Worm (Caenorhabditis elegans) whole organism, late embryonic: ENCODE results near the gene nhr-252.

ENCODE experiments used
- ahr-1 ChIP-seq: sonication (generic microtip); optimal IDR thresholded peaks from 2 replicates; lab custom pipeline; 2016; ENCODE audit warnings: missing genetic modification characterization, missing compliant biosample characterization
- ama-1 ChIP-seq: fragments of 150-350 bp; optimal IDR thresholded peaks from 2 replicates; lab custom pipeline; 2014
- ceh-18 ChIP-seq: sonication (generic microtip); optimal IDR thresholded peaks from 2 replicates; lab custom pipeline; 2016; ENCODE audit warnings: missing genetic modification characterization, missing compliant biosample characterization
- ceh-2 ChIP-seq: sonication (generic microtip); optimal IDR thresholded peaks from 2 replicates; lab custom pipeline; 2016; ENCODE audit warnings: missing genotype, missing genetic modification characterization, missing compliant biosample characterization
- ceh-22 ChIP-seq: sonication (generic microtip); optimal IDR thresholded peaks from 2 replicates; lab custom pipeline; 2017; ENCODE audit warnings: missing biosample characterization, missing genetic modification characterization
- ceh-34 ChIP-seq: sonication (generic microtip); optimal IDR thresholded peaks from 2 replicates; lab custom pipeline; 2016; ENCODE audit warnings: mild to moderate bottlenecking, missing genetic modification characterization, missing compliant biosample characterization
- ceh-6 ChIP-seq: fragments of 200-800 bp; sonication (Bioruptor generic); optimal IDR thresholded peaks from 2 replicates; lab custom pipeline; 2018; ENCODE audit warnings: mild to moderate bottlenecking, missing genetic modification characterization, missing compliant biosample characterization
- che-1 ChIP-seq: sonication (generic microtip); optimal IDR thresholded peaks from 2 replicates; lab custom pipeline; 2016; ENCODE audit warnings: mild to moderate bottlenecking, missing genetic modification characterization, missing compliant biosample characterization
- dmd-4 ChIP-seq: sonication (generic microtip); optimal IDR thresholded peaks from 2 replicates; lab custom pipeline; 2016; ENCODE audit warnings: borderline replicate concordance, missing genetic modification characterization, missing compliant biosample characterization
- dve-1 ChIP-seq: sonication (generic microtip); optimal IDR thresholded peaks from 2 replicates; lab custom pipeline; 2017; ENCODE audit warnings: antibody characterized with exemption, mild to moderate bottlenecking, missing genetic modification characterization, missing compliant biosample characterization
- elt-2 ChIP-seq: sonication (generic microtip); optimal IDR thresholded peaks from 2 replicates; lab custom pipeline; 2016; ENCODE audit warnings: missing genetic modification reagents, missing genetic modification characterization, missing compliant biosample characterization
- eyg-1 ChIP-seq: sonication (generic microtip); optimal IDR thresholded peaks from 2 replicates; lab custom pipeline; 2016; ENCODE audit warnings: missing genotype, missing genetic modification characterization, missing compliant biosample characterization
- fkh-10 ChIP-seq: fragments of 150-350 bp; optimal IDR thresholded peaks from 2 replicates; lab custom pipeline; 2014; ENCODE audit warnings: missing biosample characterization, missing genetic modification reagents, missing genetic modification characterization
- hlh-15 ChIP-seq: sonication (generic microtip); optimal IDR thresholded peaks from 2 replicates; lab custom pipeline; 2016; ENCODE audit warnings: missing genetic modification characterization, missing compliant biosample characterization
- hlh-30 ChIP-seq: sonication (generic microtip); optimal IDR thresholded peaks from 2 replicates; lab custom pipeline; 2017; ENCODE audit warnings: antibody characterized with exemption, missing genetic modification characterization, missing compliant biosample characterization; ENCODE audit not compliant: insufficient read depth
- lin-11 ChIP-seq: fragments of 200-800 bp; sonication (Bioruptor generic); optimal IDR thresholded peaks from 2 replicates; lab custom pipeline; 2018; ENCODE audit warnings: mild to moderate bottlenecking, missing genetic modification characterization, missing compliant biosample characterization
- madf-2 ChIP-seq: sonication (generic microtip); optimal IDR thresholded peaks from 2 replicates; lab custom pipeline; 2017; ENCODE audit warnings: missing genetic modification characterization, missing compliant biosample characterization
- mec-3 ChIP-seq: sonication (generic microtip); optimal IDR thresholded peaks from 2 replicates; lab custom pipeline; 2016; ENCODE audit warnings: borderline replicate concordance, missing genetic modification characterization, missing compliant biosample characterization
- nfya-1 ChIP-seq: sonication (generic microtip); optimal IDR thresholded peaks from 2 replicates; lab custom pipeline; 2017; ENCODE audit warnings: missing genetic modification characterization, mild to moderate bottlenecking, missing compliant biosample characterization, antibody characterized with exemption, moderate library complexity
- nhr-11 ChIP-seq: fragments of 150-350 bp; optimal IDR thresholded peaks from 2 replicates; lab custom pipeline; 2014; ENCODE audit warnings: missing biosample characterization, missing genetic modification characterization
- npax-4 ChIP-seq: sonication (generic microtip); optimal IDR thresholded peaks from 2 replicates; lab custom pipeline; 2016; ENCODE audit warnings: missing genetic modification characterization, missing compliant biosample characterization
- odd-2 ChIP-seq: sonication (generic microtip); optimal IDR thresholded peaks from 2 replicates; lab custom pipeline; 2017; ENCODE audit warnings: antibody characterized with exemption, mild to moderate bottlenecking, missing genetic modification characterization, missing compliant biosample characterization
- pag-3 ChIP-seq: sonication (generic microtip); optimal IDR thresholded peaks from 2 replicates; lab custom pipeline; 2016; ENCODE audit warnings: missing compliant biosample characterization, missing genetic modification characterization, borderline replicate concordance
- pax-1 ChIP-seq: fragments of 150-350 bp; optimal IDR thresholded peaks from 2 replicates; lab custom pipeline; 2014; ENCODE audit warnings: missing biosample characterization, missing genetic modification characterization
- pros-1 ChIP-seq: fragments of 150-350 bp; optimal IDR thresholded peaks from 2 replicates; lab custom pipeline; 2014; ENCODE audit warnings: missing biosample characterization, missing genetic modification reagents, missing genetic modification characterization
- sdc-2 ChIP-seq: sonication (generic microtip); optimal IDR thresholded peaks from 2 replicates; lab custom pipeline; 2016; ENCODE audit warnings: missing genotype, missing genetic modification characterization, missing compliant biosample characterization
- sox-2 ChIP-seq: fragments of 200-800 bp; sonication (Bioruptor generic); IDR thresholded peaks from 2 replicates; pipeline ENCODE4 v1.3.6; 2022; ENCODE audit warnings: missing genetic modification reagents, missing genetic modification characterization, missing compliant biosample characterization
- syd-9 ChIP-seq: sonication (generic microtip); optimal IDR thresholded peaks from 2 replicates; lab custom pipeline; 2016; ENCODE audit warnings: mild to moderate bottlenecking, missing genetic modification characterization, moderate library complexity, missing compliant biosample characterization
- tbx-2 ChIP-seq: sonication (generic microtip); optimal IDR thresholded peaks from 2 replicates; lab custom pipeline; 2016; ENCODE audit warnings: missing genetic modification characterization, missing compliant biosample characterization
- ttx-3 ChIP-seq: sonication (generic microtip); optimal IDR thresholded peaks from 2 replicates; lab custom pipeline; 2016; ENCODE audit warnings: missing genetic modification reagents, missing genetic modification characterization, missing compliant biosample characterization
- unc-3 ChIP-seq, 2 experiments: fragments of 200-800 bp in 1 of 2; sonication (Bioruptor generic) in 1 of 2; sonication (generic microtip) in 1 of 2; conservative IDR thresholded peaks in 1 of 2; optimal IDR thresholded peaks in 1 of 2; 2 replicates each; pipeline versions ENCODE4 v1.3.6 to Lab custom; 2016 to 2022; ENCODE audit warnings: missing compliant biosample characterization in 2 of 2, missing genetic modification characterization in 2 of 2, missing genetic modification reagents in 1 of 2
- unc-42 ChIP-seq: sonication (generic microtip); optimal IDR thresholded peaks from 2 replicates; lab custom pipeline; 2016; ENCODE audit warnings: missing genotype, missing genetic modification characterization, missing compliant biosample characterization
- unc-86 ChIP-seq: sonication (generic microtip); optimal IDR thresholded peaks from 2 replicates; lab custom pipeline; 2016; ENCODE audit warnings: missing genetic modification characterization, missing compliant biosample characterization

The nhr-252 gene

ce11 chrV:415072-415471 lies 10.7 kb downstream of the nhr-252 start:
- TF ChIP-seq elt-2 (tag; lab: Kevin White, UChicago): peak; percentile 18
- no peak for TF ChIP-seq pag-3 (tag; lab: Kevin White, UChicago)

- TF ChIP-seq fkh-10 (GFP tag; lab: Kevin White, UChicago) (no peak), eyg-1 (tag; lab: Kevin White, UChicago) (no peak), hlh-15 (no peak), npax-4 (tag; lab: Kevin White, UChicago) (no peak), ceh-34 (tag; lab: Kevin White, UChicago) (no peak), pax-1 (no peak), ceh-2 (tag; lab: Kevin White, UChicago) (no peak), sdc-2 (tag; lab: Kevin White, UChicago) (no peak), unc-86 (tag; lab: Kevin White, UChicago) (no peak)
These were observed 13.4 kb downstream of the nhr-252 start, which contains the start of gene irg-8 for ce11 chrV:417656-418353. irg-8 (minus strand) TSS chrV:417706.

ce11 chrV:418432-418831 lies 14.0 kb downstream of the nhr-252 start, which contains the start of gene Y39D8A.1:
Y39D8A.1 (plus strand) TSS chrV:418732.
- no peak for TF ChIP-seq ttx-3 (tag; lab: Kevin White, UChicago)
- no peak for TF ChIP-seq pros-1
- TF ChIP-seq ceh-6 (GFP tag; lab: Kevin White, UChicago): no peak
- no peak for TF ChIP-seq unc-3 (GFP tag; conservative IDR thresholded peaks at IDR 0.05; lab: Robert Waterston, UW)
- TF ChIP-seq unc-3 (tag; optimal IDR thresholded peaks at IDR 0.05; lab: Kevin White, UChicago): no peak
- no peak for TF ChIP-seq tbx-2
- no peak for TF ChIP-seq ahr-1 (tag; lab: Kevin White, UChicago)
- no peak for TF ChIP-seq ama-1 (lab: Kevin White, UChicago)
- no peak for TF ChIP-seq unc-42
- TF ChIP-seq sox-2 (GFP tag; lab: Robert Waterston, UW): no peak
- TF ChIP-seq syd-9 (tag; lab: Kevin White, UChicago): no peak
- TF ChIP-seq eyg-1 (tag; lab: Kevin White, UChicago): no peak
- no peak for TF ChIP-seq mec-3

- no peak for TF ChIP-seq dve-1 (tag; lab: Kevin White, UChicago)
- no peak for TF ChIP-seq ama-1 (lab: Kevin White, UChicago)
- TF ChIP-seq, all 69 proteins: peak for 0
These were observed 17.7 kb downstream of the nhr-252 start, which contains the start of gene dod-20 for ce11 chrV:422133-422532. dod-20 (plus strand) TSS chrV:422433.

ce11 chrV:424140-424539 lies 19.7 kb downstream of the nhr-252 start, which contains the start of gene B0554.5:
B0554.5 (plus strand) TSS chrV:424440.
- TF ChIP-seq madf-2 (tag; lab: Kevin White, UChicago) (no peak), ceh-22 (tag; lab: Kevin White, UChicago) (no peak), sdc-2 (tag; lab: Kevin White, UChicago) (no peak), ama-1 (lab: Kevin White, UChicago) (no peak), ceh-18 (no peak), lin-11 (tag; lab: Kevin White, UChicago) (no peak), odd-2 (tag; lab: Kevin White, UChicago) (no peak), pax-1 (no peak), ahr-1 (tag; lab: Kevin White, UChicago) (no peak), pag-3 (tag; lab: Kevin White, UChicago) (no peak), eyg-1 (tag; lab: Kevin White, UChicago) (no peak), nfya-1 (tag; lab: Kevin White, UChicago) (no peak), hlh-30 (tag; lab: Kevin White, UChicago) (no peak), ceh-34 (tag; lab: Kevin White, UChicago) (no peak), tbx-2 (no peak), nhr-11 (tag; lab: Kevin White, UChicago) (no peak), dmd-4 (tag; lab: Kevin White, UChicago) (no peak), ceh-6 (GFP tag; lab: Kevin White, UChicago) (no peak), che-1 (tag; lab: Kevin White, UChicago) (no peak)
